Worm (Caenorhabditis elegans) whole organism, L2 larva: ENCODE data around the gene mlt-9.

Experiments used
- alr-1 ChIP-seq: fragments of 150-350 bp; optimal IDR thresholded peaks from 2 replicates; lab custom pipeline; 2014; ENCODE audit warnings: missing biosample characterization, missing genetic modification characterization
- aly-2 ChIP-seq: fragments of 150-350 bp; optimal IDR thresholded peaks from 2 replicates; lab custom pipeline; 2014; ENCODE audit warnings: missing biosample characterization, missing genetic modification characterization
- ceh-16 ChIP-seq: fragments of 150-350 bp; optimal IDR thresholded peaks from 2 replicates; lab custom pipeline; 2014; ENCODE audit warnings: missing biosample characterization, missing genetic modification characterization
- egl-27 ChIP-seq: sonication (generic microtip); optimal IDR thresholded peaks from 3 replicates; lab custom pipeline; 2017; ENCODE audit warnings: missing biosample characterization, missing genetic modification reagents, missing genetic modification characterization
- fos-1 ChIP-seq: fragments of 150-350 bp; optimal IDR thresholded peaks from 2 replicates; lab custom pipeline; 2014; ENCODE audit warnings: missing biosample characterization, missing genetic modification characterization
- lin-13 ChIP-seq: fragments of 150-350 bp; optimal IDR thresholded peaks from 2 replicates; lab custom pipeline; 2014; ENCODE audit warnings: missing biosample characterization, missing genetic modification reagents, missing genetic modification characterization
- lsy-2 ChIP-seq, 2 experiments: fragments of 150-350 bp in 1 of 2; sonication (generic microtip) in 1 of 2; optimal IDR thresholded peaks; 2 replicates each; lab custom pipeline; 2014 to 2017; ENCODE audit warnings: missing biosample characterization in 2 of 2, missing genetic modification characterization in 2 of 2
- mdl-1 ChIP-seq, 2 experiments: fragments of 150-350 bp in 1 of 2; sonication (generic microtip) in 1 of 2; optimal IDR thresholded peaks; 2 replicates each; lab custom pipeline; 2017; ENCODE audit warnings: missing biosample characterization in 2 of 2, missing genetic modification characterization in 2 of 2
- nhr-11 ChIP-seq: fragments of 150-350 bp; optimal IDR thresholded peaks from 2 replicates; lab custom pipeline; 2014; ENCODE audit warnings: missing biosample characterization, missing genetic modification characterization
- nhr-12 ChIP-seq: fragments of 150-350 bp; optimal IDR thresholded peaks from 2 replicates; lab custom pipeline; 2014; ENCODE audit warnings: missing biosample characterization, missing genetic modification characterization
- nhr-23 ChIP-seq: fragments of 150-350 bp; optimal IDR thresholded peaks from 2 replicates; lab custom pipeline; 2014; ENCODE audit warnings: missing biosample characterization, missing genetic modification reagents, missing genetic modification characterization
- nhr-25 ChIP-seq: fragments of 150-350 bp; sonication (generic microtip); optimal IDR thresholded peaks from 3 replicates; lab custom pipeline; 2014; ENCODE audit warnings: missing biosample characterization, missing genetic modification characterization
- unc-62 ChIP-seq: fragments of 150-350 bp; optimal IDR thresholded peaks from 2 replicates; lab custom pipeline; 2014; ENCODE audit warnings: missing biosample characterization, missing genetic modification reagents, missing genetic modification characterization
- zag-1 ChIP-seq: fragments of 150-350 bp; optimal IDR thresholded peaks from 2 replicates; lab custom pipeline; 2014; ENCODE audit warnings: missing biosample characterization, missing genetic modification characterization

ce11 chrX:15128184-15128583, 20.6 kb upstream of the mlt-9 start:
- TF ChIP-seq ceh-16 (tag; lab: Kevin White, UChicago) = no peak
- TF ChIP-seq fos-1 (tag; lab: Kevin White, UChicago) = no peak
- TF ChIP-seq unc-62 (GFP tag; lab: Kevin White, UChicago) = no peak
- no peak for TF ChIP-seq mdl-1 (tag; optimal IDR thresholded peaks at IDR 0.05; lab: Kevin White, UChicago)
- TF ChIP-seq nhr-11 (tag; lab: Kevin White, UChicago) = no peak
- no peak for TF ChIP-seq nhr-12
- TF ChIP-seq nhr-23 (tag; lab: Kevin White, UChicago) = no peak
- no peak for TF ChIP-seq lin-13 (GFP tag; lab: Kevin White, UChicago)
- no peak for TF ChIP-seq zag-1
- TF ChIP-seq aly-2 (tag; lab: Kevin White, UChicago) = no peak
- no peak for TF ChIP-seq alr-1 (tag; lab: Kevin White, UChicago)
- TF ChIP-seq nhr-25 (tag; lab: Kevin White, UChicago) = no peak
- TF ChIP-seq egl-27 (tag; lab: Kevin White, UChicago) = no peak
- TF ChIP-seq lsy-2 (tag; optimal IDR thresholded peaks at IDR 0.05; lab: Kevin White, UChicago) = no peak
